Worm (Caenorhabditis elegans) whole organism, L1 larva: ENCODE results near the gene H41C03.2.

Source experiments
- C04F5.9 ChIP-seq: sonication (generic microtip); optimal IDR thresholded peaks from 2 replicates; lab custom pipeline; 2016; ENCODE audit warnings: missing genetic modification characterization, missing compliant biosample characterization
- C16A3.4 ChIP-seq: fragments of 150-350 bp; optimal IDR thresholded peaks from 2 replicates; lab custom pipeline; 2014; ENCODE audit warnings: missing biosample characterization, missing genetic modification characterization
- C34B4.2 ChIP-seq: sonication (generic microtip); optimal IDR thresholded peaks from 2 replicates; lab custom pipeline; 2017; ENCODE audit warnings: mild to moderate bottlenecking, missing genetic modification characterization, missing compliant biosample characterization
- aha-1 ChIP-seq: fragments of 150-350 bp; optimal IDR thresholded peaks from 2 replicates; lab custom pipeline; 2014; ENCODE audit warnings: missing biosample characterization, missing genetic modification characterization
- aly-2 ChIP-seq: fragments of 150-350 bp; optimal IDR thresholded peaks from 2 replicates; lab custom pipeline; 2014; ENCODE audit warnings: missing biosample characterization, missing genetic modification characterization
- blmp-1 ChIP-seq: fragments of 150-350 bp; optimal IDR thresholded peaks from 2 replicates; lab custom pipeline; 2014; ENCODE audit warnings: missing biosample characterization, missing genetic modification characterization
- ceh-82 ChIP-seq, 3 experiments: fragments of 150-350 bp in 1 of 3; sonication (generic microtip) in 2 of 3; optimal IDR thresholded peaks; 2 replicates each; lab custom pipeline; 2014 to 2017; ENCODE audit warnings: missing biosample characterization in 3 of 3, missing genetic modification characterization in 3 of 3
- ceh-88 ChIP-seq: fragments of 200-800 bp; sonication (Bioruptor generic); IDR thresholded peaks from 2 replicates; pipeline ENCODE4 v1.3.6; 2022; ENCODE audit warnings: missing genetic modification characterization, missing compliant biosample characterization
- ceh-90 ChIP-seq: sonication (generic microtip); optimal IDR thresholded peaks from 2 replicates; lab custom pipeline; 2016; ENCODE audit warnings: missing genetic modification characterization, missing compliant biosample characterization
- ces-1 ChIP-seq: fragments of 150-350 bp; optimal IDR thresholded peaks from 2 replicates; lab custom pipeline; 2014; ENCODE audit warnings: missing biosample characterization, missing genetic modification reagents, missing genetic modification characterization
- egl-27 ChIP-seq, 2 experiments: fragments of 150-350 bp in 1 of 2; sonication (generic microtip); optimal IDR thresholded peaks; 3 replicates each; lab custom pipeline; 2017 to 2018; ENCODE audit warnings: missing biosample characterization in 2 of 2, missing genetic modification characterization in 2 of 2, missing genetic modification reagents in 2 of 2
- elt-3 ChIP-seq, 6 experiments: fragments of 150-350 bp in 1 of 6; sonication (generic microtip); optimal IDR thresholded peaks; 2 replicates each; lab custom pipeline; 2017 to 2018; ENCODE audit warnings: missing biosample characterization in 6 of 6, missing genetic modification characterization in 6 of 6, inconsistent platforms in 1 of 6
- hlh-4 ChIP-seq: sonication (generic microtip); optimal IDR thresholded peaks from 2 replicates; lab custom pipeline; 2016; ENCODE audit warnings: mild to moderate bottlenecking, missing genetic modification characterization, missing compliant biosample characterization
- irx-1 ChIP-seq: sonication (generic microtip); optimal IDR thresholded peaks from 2 replicates; lab custom pipeline; 2016; ENCODE audit warnings: missing genetic modification characterization, missing compliant biosample characterization
- lin-13 ChIP-seq: fragments of 150-350 bp; optimal IDR thresholded peaks from 2 replicates; lab custom pipeline; 2014; ENCODE audit warnings: missing biosample characterization, missing genetic modification reagents, missing genetic modification characterization
- lin-14 ChIP-seq: fragments of 200-800 bp; sonication (Bioruptor generic); optimal IDR thresholded peaks from 2 replicates; lab custom pipeline; 2018; ENCODE audit warnings: mild to moderate bottlenecking, missing genetic modification characterization, moderate library complexity, missing compliant biosample characterization
- lin-15B ChIP-seq: fragments of 150-350 bp; sonication (generic microtip); optimal IDR thresholded peaks from 3 replicates; lab custom pipeline; 2014; ENCODE audit warnings: missing biosample characterization, missing genetic modification characterization
- lsy-2 ChIP-seq, 2 experiments: fragments of 150-350 bp; optimal IDR thresholded peaks; 2 replicates each; lab custom pipeline; 2014; ENCODE audit warnings: missing biosample characterization in 2 of 2, missing genetic modification characterization in 2 of 2
- mab-9 ChIP-seq: fragments of 200-800 bp; sonication (Bioruptor generic); IDR thresholded peaks from 2 replicates; pipeline ENCODE4 v1.3.6; 2022; ENCODE audit warnings: missing genetic modification reagents, missing genetic modification characterization, missing compliant biosample characterization
- mep-1 ChIP-seq: fragments of 150-350 bp; optimal IDR thresholded peaks from 2 replicates; lab custom pipeline; 2014; ENCODE audit warnings: missing biosample characterization, missing genetic modification characterization
- nhr-28 ChIP-seq: fragments of 150-350 bp; optimal IDR thresholded peaks from 2 replicates; lab custom pipeline; 2014; ENCODE audit warnings: missing biosample characterization, missing genetic modification characterization
- nhr-71 ChIP-seq: sonication (generic microtip); optimal IDR thresholded peaks from 2 replicates; lab custom pipeline; 2016; ENCODE audit warnings: mild to moderate bottlenecking, missing genetic modification characterization, moderate library complexity, missing compliant biosample characterization
- nhr-77 ChIP-seq: fragments of 150-350 bp; optimal IDR thresholded peaks from 2 replicates; lab custom pipeline; 2014; ENCODE audit warnings: missing biosample characterization, missing genetic modification characterization
- nhr-84 ChIP-seq: sonication (generic microtip); optimal IDR thresholded peaks from 2 replicates; lab custom pipeline; 2017; ENCODE audit warnings: missing biosample characterization, missing genetic modification characterization
- nhr-85 ChIP-seq: sonication (generic microtip); peaks from one replicate; lab custom pipeline; 2016; ENCODE audit warnings: missing genetic modification characterization, inconsistent platforms, missing compliant biosample characterization
- nhr-90 ChIP-seq: sonication (generic microtip); optimal IDR thresholded peaks from 2 replicates; lab custom pipeline; 2016; ENCODE audit warnings: mild to moderate bottlenecking, missing genetic modification characterization, missing compliant biosample characterization; ENCODE audit not compliant: poor library complexity
- pax-3 ChIP-seq: fragments of 200-800 bp; sonication (Bioruptor generic); optimal IDR thresholded peaks from 2 replicates; lab custom pipeline; 2018; ENCODE audit warnings: mild to moderate bottlenecking, missing genetic modification characterization, moderate library complexity, missing compliant biosample characterization
- pqm-1 ChIP-seq: sonication (generic microtip); optimal IDR thresholded peaks from 3 replicates; lab custom pipeline; 2017; ENCODE audit warnings: missing biosample characterization, missing genetic modification characterization
- rnt-1 ChIP-seq: sonication (generic microtip); optimal IDR thresholded peaks from 2 replicates; lab custom pipeline; 2016; ENCODE audit warnings: mild to moderate bottlenecking, missing genetic modification characterization, moderate library complexity, missing compliant biosample characterization
- skn-1 ChIP-seq: fragments of 150-350 bp; optimal IDR thresholded peaks from 2 replicates; lab custom pipeline; 2014; ENCODE audit warnings: missing biosample characterization, missing genetic modification characterization
- snpc-4 ChIP-seq: fragments of 150-350 bp; optimal IDR thresholded peaks from 2 replicates; lab custom pipeline; 2014; ENCODE audit warnings: missing biosample characterization, missing genetic modification characterization
- tbx-2 ChIP-seq: sonication (generic microtip); optimal IDR thresholded peaks from 2 replicates; lab custom pipeline; 2016; ENCODE audit warnings: missing genetic modification characterization, missing compliant biosample characterization
- tlp-1 ChIP-seq: fragments of 150-350 bp; optimal IDR thresholded peaks from 2 replicates; lab custom pipeline; 2014; ENCODE audit warnings: missing biosample characterization, missing genetic modification characterization
- unc-130 ChIP-seq: fragments of 150-350 bp; optimal IDR thresholded peaks from 2 replicates; lab custom pipeline; 2017; ENCODE audit warnings: missing biosample characterization, missing genetic modification characterization, inconsistent platforms
- unc-86 ChIP-seq: sonication (generic microtip); optimal IDR thresholded peaks from 2 replicates; lab custom pipeline; 2016; ENCODE audit warnings: missing genetic modification characterization, missing compliant biosample characterization
- unc-98 ChIP-seq: fragments of 200-800 bp; sonication (Bioruptor generic); IDR thresholded peaks from 2 replicates; pipeline ENCODE4 v1.3.6; 2022; ENCODE audit warnings: missing genetic modification characterization, missing compliant biosample characterization
- vab-15 ChIP-seq: sonication (generic microtip); optimal IDR thresholded peaks from 2 replicates; lab custom pipeline; 2017; ENCODE audit warnings: missing genotype, mild to moderate bottlenecking, missing genetic modification characterization, missing compliant biosample characterization
- xbp-1 ChIP-seq: sonication (generic microtip); optimal IDR thresholded peaks from 2 replicates; lab custom pipeline; 2016; ENCODE audit warnings: missing genetic modification characterization, missing compliant biosample characterization
- zip-4 ChIP-seq: fragments of 200-800 bp; sonication (Bioruptor generic); optimal IDR thresholded peaks from 2 replicates; lab custom pipeline; 2018; ENCODE audit warnings: mild to moderate bottlenecking, missing genetic modification characterization, moderate library complexity, missing compliant biosample characterization
- ztf-11 ChIP-seq, 2 experiments: sonication (generic microtip); optimal IDR thresholded peaks; 2 replicates each; lab custom pipeline; 2016 to 2017; ENCODE audit warnings: missing genetic modification characterization in 2 of 2, missing biosample characterization in 1 of 2, missing compliant biosample characterization in 1 of 2
- ztf-4 ChIP-seq: fragments of 150-350 bp; optimal IDR thresholded peaks from 2 replicates; lab custom pipeline; 2014; ENCODE audit warnings: missing biosample characterization, missing genetic modification characterization

The H41C03.2 gene

DNA sequence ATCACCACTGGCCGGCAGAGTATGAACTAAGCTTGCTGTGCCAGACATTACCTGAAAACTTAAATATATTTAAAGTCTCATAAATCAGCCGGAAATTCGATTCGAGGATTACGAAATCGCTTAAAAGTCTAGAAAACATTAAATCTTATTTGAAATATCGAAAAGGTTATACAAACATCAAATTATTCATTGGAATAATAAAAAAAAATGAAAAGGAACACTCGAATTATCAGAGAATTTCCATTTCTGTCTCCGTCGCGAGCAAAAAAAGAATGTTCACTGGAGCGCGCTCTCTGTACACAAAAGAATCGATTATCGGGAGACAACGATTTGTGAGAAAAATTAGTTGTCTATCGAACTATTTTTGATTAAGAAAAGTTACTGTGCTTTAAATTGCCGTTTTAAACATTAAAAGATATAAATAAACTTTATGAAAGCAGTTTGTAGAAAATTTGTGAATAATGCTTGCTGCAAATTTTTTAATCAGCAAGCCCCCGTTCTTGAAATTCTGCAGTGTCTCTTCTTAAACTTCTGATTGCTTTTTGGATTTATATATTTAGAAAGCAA is 15.7 kb downstream of the H41C03.2 start, which contains the start of gene fzo-1 (continued):
- TF ChIP-seq ztf-4 (tag; lab: Kevin White, UChicago) = no peak
- TF ChIP-seq nhr-84 = no peak
- TF ChIP-seq blmp-1 (tag; lab: Kevin White, UChicago) = peak; percentile 46
- no peak for TF ChIP-seq mep-1 (tag; lab: Kevin White, UChicago)
- peak; percentile 61 for TF ChIP-seq tbx-2 (tag; lab: Kevin White, UChicago)
- TF ChIP-seq pqm-1 (tag; lab: Kevin White, UChicago) = no peak
- TF ChIP-seq mab-9 (GFP tag; lab: Robert Waterston, UW) = no peak
- peak; percentile 2 for TF ChIP-seq unc-86
- TF ChIP-seq unc-98 (GFP tag; lab: Robert Waterston, UW) = peak; percentile 92
- TF ChIP-seq ceh-88 (GFP tag; lab: Robert Waterston, UW) = peak; percentile 24; the same call in 1 of the 2 replicates
- no peak for TF ChIP-seq elt-3 (tag; optimal IDR thresholded peaks at IDR 0.05; lab: Kevin White, UChicago)
- TF ChIP-seq lin-14 (GFP tag; lab: Kevin White, UChicago) = peak; percentile 73
- no peak for TF ChIP-seq egl-27 (tag; optimal IDR thresholded peaks at IDR 0.05; lab: Kevin White, UChicago)
- TF ChIP-seq, all 84 proteins: peak for 38

DNA sequence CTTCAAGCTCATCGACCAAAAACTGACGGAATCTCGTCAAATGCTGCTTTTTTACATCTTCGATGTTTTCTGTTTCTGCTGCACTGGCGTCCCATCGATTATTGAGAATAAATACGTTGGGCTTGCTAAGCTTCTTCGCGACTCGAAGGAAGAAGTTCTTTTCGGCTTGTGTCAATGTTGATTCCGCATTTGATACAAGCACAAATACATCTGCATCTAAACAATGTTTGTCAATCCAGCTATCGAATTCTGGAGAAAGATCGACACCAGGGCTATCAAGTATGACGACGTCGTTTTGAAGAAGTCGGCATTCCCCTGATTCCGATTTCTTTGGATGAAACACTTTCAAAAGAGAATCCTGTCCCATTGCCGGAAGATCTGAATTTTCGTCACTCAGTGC is 16.8 kb downstream of the H41C03.2 start:
- TF ChIP-seq C16A3.4 (no peak), pqm-1 (tag; lab: Kevin White, UChicago) (no peak), unc-130 (tag; lab: Kevin White, UChicago) (no peak), snpc-4 (tag; lab: Kevin White, UChicago) (no peak), C04F5.9 (tag; lab: Kevin White, UChicago) (no peak), mep-1 (tag; lab: Kevin White, UChicago) (no peak), elt-3 (tag; optimal IDR thresholded peaks at IDR 0.05; lab: Kevin White, UChicago) (no peak), aly-2 (no peak), C34B4.2 (tag; lab: Kevin White, UChicago) (no peak), pax-3 (tag; lab: Kevin White, UChicago) (no peak), tlp-1 (tag; lab: Kevin White, UChicago) (no peak), rnt-1 (no peak), hlh-4 (no peak), aha-1 (tag; lab: Kevin White, UChicago) (no peak), mab-9 (GFP tag; lab: Robert Waterston, UW) (no peak)

DNA sequence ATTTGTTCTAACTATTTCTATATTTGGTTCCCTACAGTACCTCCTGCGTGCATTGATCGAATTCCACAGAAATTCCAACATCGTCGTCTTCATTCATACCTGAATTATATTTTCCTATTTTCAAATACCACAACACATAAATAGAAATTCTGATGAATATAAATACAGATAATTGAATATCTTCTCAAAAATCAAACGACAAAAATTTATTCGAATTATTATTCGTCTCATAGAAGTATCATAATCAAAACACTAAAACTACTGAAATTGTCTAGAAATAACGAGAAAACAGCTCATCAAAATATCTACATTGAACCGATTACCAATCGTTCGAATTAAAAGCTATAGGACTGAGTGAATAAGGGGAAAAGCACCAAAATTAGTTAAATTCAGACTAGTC is 18.8 kb downstream of the H41C03.2 start, which contains the start of gene gtap-1:
Gene gtap-1, minus strand, starts transcription at position 101 of the 400 bp plus-strand sequence.
- TF ChIP-seq nhr-77 (no peak), ztf-4 (tag; lab: Kevin White, UChicago) (no peak), ztf-11 (tag; optimal IDR thresholded peaks at IDR 0.05; lab: Kevin White, UChicago) (no peak), lsy-2 (tag; optimal IDR thresholded peaks at IDR 0.05; lab: Kevin White, UChicago) (no peak), ceh-90 (no peak), ces-1 (no peak), nhr-90 (tag; lab: Kevin White, UChicago) (no peak), C16A3.4 (no peak), irx-1 (tag; lab: Kevin White, UChicago) (no peak), nhr-85 (no peak), nhr-84 (no peak), lin-15B (tag; lab: Kevin White, UChicago) (no peak), skn-1 (tag; lab: Kevin White, UChicago) (no peak), tlp-1 (tag; lab: Kevin White, UChicago) (no peak), lin-13 (GFP tag; lab: Kevin White, UChicago) (no peak), ceh-82 (tag; optimal IDR thresholded peaks at IDR 0.05; lab: Kevin White, UChicago) (no peak)

DNA sequence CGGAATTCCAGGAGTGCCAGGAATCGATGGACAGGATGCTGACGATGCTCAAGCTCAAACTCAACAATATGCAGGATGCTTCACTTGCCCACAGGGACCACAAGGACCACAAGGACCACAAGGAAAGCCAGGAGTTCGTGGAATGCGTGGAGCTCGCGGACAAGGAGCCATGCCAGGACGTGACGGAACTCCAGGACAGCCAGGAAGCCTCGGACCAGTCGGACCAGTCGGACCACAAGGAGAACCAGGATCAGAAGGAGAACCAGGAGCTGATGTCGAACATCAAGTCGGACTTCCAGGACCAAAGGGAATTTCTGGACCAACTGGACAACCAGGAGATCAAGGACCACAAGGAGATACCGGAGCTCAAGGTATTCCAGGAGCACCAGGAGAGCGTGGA is 20.5 kb downstream of the H41C03.2 start:
- TF ChIP-seq lsy-2 (tag; optimal IDR thresholded peaks at IDR 0.05; lab: Kevin White, UChicago) (no peak), xbp-1 (no peak), nhr-28 (tag; lab: Kevin White, UChicago) (no peak), nhr-71 (tag; lab: Kevin White, UChicago) (no peak), nhr-90 (tag; lab: Kevin White, UChicago) (no peak), zip-4 (GFP tag; lab: Kevin White, UChicago) (no peak), lin-13 (GFP tag; lab: Kevin White, UChicago) (no peak), mab-9 (GFP tag; lab: Robert Waterston, UW) (no peak), vab-15 (tag; lab: Kevin White, UChicago) (no peak)
